Fruit fly (Drosophila melanogaster): ENCODE data around the gene CG5194.
A peak's percentile ranks its signal among the peaks of the same experiment; 100 is the strongest.

Gene CG5194

dm6 chr3L:8996173-8996767 lies 13.4 kb downstream of the CG5194 start (continued):
- TF ChIP-seq vnd (GFP tag; IDR thresholded peaks at IDR 0.05; ENCODE audit: partially characterized antibody) = no peak
- TF ChIP-seq Oaz (GFP tag; IDR thresholded peaks at IDR 0.05) = no peak
- no peak for TF ChIP-seq B-H2 (GFP tag; optimal IDR thresholded peaks at IDR 0.05)
- no peak for TF ChIP-seq CG9215 (GFP tag; IDR thresholded peaks at IDR 0.05)
- no peak for TF ChIP-seq schlank (tag; optimal IDR thresholded peaks at IDR 0.05)
- no peak for TF ChIP-seq CG13287 (GFP tag; IDR thresholded peaks at IDR 0.05; ENCODE audit: partially characterized antibody)
- no peak for TF ChIP-seq Hr78 (GFP tag; optimal IDR thresholded peaks at IDR 0.05)
- TF ChIP-seq gt (GFP tag; IDR thresholded peaks at IDR 0.05) = no peak
- no peak for TF ChIP-seq tna (GFP tag; IDR thresholded peaks at IDR 0.05; ENCODE audit: partially characterized antibody)
- TF ChIP-seq CG32532 (GFP tag; IDR thresholded peaks at IDR 0.05) = peak; percentile 73
- TF ChIP-seq CG8359 (GFP tag; optimal IDR thresholded peaks at IDR 0.05; ENCODE audit: borderline replicate concordance) = peak; percentile 15
- no peak for TF ChIP-seq sc (optimal IDR thresholded peaks at IDR 0.05)
- TF ChIP-seq sc (GFP tag; optimal IDR thresholded peaks at IDR 0.05) = peak; percentile 57
- no peak for TF ChIP-seq wek (GFP tag; optimal IDR thresholded peaks at IDR 0.05)
- 0 out of 2 replicates have a peak, but pooled peaks have one; percentile 11 for TF ChIP-seq CG7372 (GFP tag; IDR thresholded peaks at IDR 0.05)
- peak; percentile 44 for TF ChIP-seq trem (tag; optimal IDR thresholded peaks at IDR 0.05)
- TF ChIP-seq br (optimal IDR thresholded peaks at IDR 0.05) = no peak
- TF ChIP-seq CG10959 (GFP tag; IDR thresholded peaks at IDR 0.05) = 0 out of 2 replicates have a peak, but pooled peaks have one; percentile 39
- TF ChIP-seq CG12236 (GFP tag; optimal IDR thresholded peaks at IDR 0.05) = no peak
- TF ChIP-seq ftz-f1 (GFP tag; optimal IDR thresholded peaks at IDR 0.05) = no peak
- peak; percentile 26; the same call in 1 of the 2 replicates for TF ChIP-seq klu (GFP tag; IDR thresholded peaks at IDR 0.05)
- TF ChIP-seq Spps (tag; optimal IDR thresholded peaks at IDR 0.05) = peak; percentile 31
- TF ChIP-seq CG9609 (GFP tag; optimal IDR thresholded peaks at IDR 0.05) = peak; percentile 24
- TF ChIP-seq CG15601 (tag; optimal IDR thresholded peaks at IDR 0.05) = no peak
- TF ChIP-seq dmrt11E (tag; optimal IDR thresholded peaks at IDR 0.05) = peak; percentile 61
- no peak for TF ChIP-seq ash1 (GFP tag; optimal IDR thresholded peaks at IDR 0.05)
- 0 out of 2 replicates have a peak, but pooled peaks have one; percentile 42 for TF ChIP-seq CG6272 (GFP tag; IDR thresholded peaks at IDR 0.05)
- no peak for TF ChIP-seq onecut (GFP tag; IDR thresholded peaks at IDR 0.05)
- TF ChIP-seq Fer3 (tag; optimal IDR thresholded peaks at IDR 0.05) = peak; percentile 40
- peak; percentile 17 for TF ChIP-seq MESR4 (GFP tag; optimal IDR thresholded peaks at IDR 0.05)
- TF ChIP-seq ro (GFP tag; IDR thresholded peaks at IDR 0.05) = no peak
- peak; percentile 36; the same call in 1 of the 2 replicates for TF ChIP-seq CG4404 (GFP tag; IDR thresholded peaks at IDR 0.05)
- TF ChIP-seq CG12071 (GFP tag; optimal IDR thresholded peaks at IDR 0.05) = no peak
- TF ChIP-seq dpn (GFP tag; optimal IDR thresholded peaks at IDR 0.05) = peak; percentile 37 to 71
- peak; percentile 64 for TF ChIP-seq unpg (GFP tag; optimal IDR thresholded peaks at IDR 0.05)
- TF ChIP-seq CG16813 (GFP tag; IDR thresholded peaks at IDR 0.05; ENCODE audit: partially characterized antibody) = no peak
- TF ChIP-seq CG3838 (GFP tag; optimal IDR thresholded peaks at IDR 0.05) = no peak
- TF ChIP-seq emc (GFP tag; optimal IDR thresholded peaks at IDR 0.05) = peak; percentile 25
- no peak for TF ChIP-seq cas (GFP tag; IDR thresholded peaks at IDR 0.05)
- TF ChIP-seq HmgD (GFP tag; optimal IDR thresholded peaks at IDR 0.05) = no peak
- no peak for TF ChIP-seq Hmx (GFP tag; optimal IDR thresholded peaks at IDR 0.05)
- no peak for TF ChIP-seq CG4360 (GFP tag; IDR thresholded peaks at IDR 0.05)
- TF ChIP-seq cwo (GFP tag; optimal IDR thresholded peaks at IDR 0.05) = peak; percentile 12
- TF ChIP-seq CG10431 (GFP tag; optimal IDR thresholded peaks at IDR 0.05) = no peak
- 0 out of 3 replicates have a peak, but pooled peaks have one; percentile 42 for TF ChIP-seq CG2199 (GFP tag; IDR thresholded peaks at IDR 0.05)
- TF ChIP-seq ham (GFP tag; IDR thresholded peaks at IDR 0.05) = no peak
- TF ChIP-seq CG2202 (tag; optimal IDR thresholded peaks at IDR 0.05) = peak; percentile 10
- TF ChIP-seq CG31441 (GFP tag; IDR thresholded peaks at IDR 0.05) = no peak; the same call in 1 of the 2 replicates
- TF ChIP-seq CG13894 (tag; optimal IDR thresholded peaks at IDR 0.05) = no peak
- TF ChIP-seq bigmax (GFP tag; optimal IDR thresholded peaks at IDR 0.05) = no peak

Data from whole organism, embryonic.